Worm (Caenorhabditis elegans): Measurements from ENCODE around the gene col-77.

The col-77 gene

DNA sequence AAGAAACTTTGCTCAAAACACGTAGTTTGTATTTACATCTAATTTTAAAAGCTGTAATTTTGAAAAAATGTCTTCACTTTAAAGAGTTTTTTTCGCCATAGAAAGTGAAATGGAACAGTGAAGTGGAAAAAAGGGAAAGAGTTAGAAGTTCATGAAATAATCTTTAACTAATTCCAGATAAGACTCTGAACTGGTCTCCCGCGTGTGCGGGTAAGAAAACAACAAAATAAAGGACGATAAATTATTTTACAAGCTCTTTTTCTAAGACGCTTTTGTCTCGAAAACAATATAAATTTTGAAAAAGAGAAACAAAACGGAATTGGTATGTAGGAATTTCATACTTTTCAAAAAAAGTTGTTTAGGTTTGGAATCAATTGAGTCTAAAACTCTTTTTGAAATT, 42.5 kb downstream of the col-77 start:
- TF ChIP-seq unc-62 (GFP tag; optimal IDR thresholded peaks at IDR 0.05 in 1 of 2) (peak in 1 of 2 experiments; percentile 77), unc-62 (tag; optimal IDR thresholded peaks at IDR 0.05) (no peak), nhr-41 (GFP tag; IDR thresholded peaks at IDR 0.05) (no peak), zfp-2 (tag; optimal IDR thresholded peaks at IDR 0.05) (no peak)

DNA sequence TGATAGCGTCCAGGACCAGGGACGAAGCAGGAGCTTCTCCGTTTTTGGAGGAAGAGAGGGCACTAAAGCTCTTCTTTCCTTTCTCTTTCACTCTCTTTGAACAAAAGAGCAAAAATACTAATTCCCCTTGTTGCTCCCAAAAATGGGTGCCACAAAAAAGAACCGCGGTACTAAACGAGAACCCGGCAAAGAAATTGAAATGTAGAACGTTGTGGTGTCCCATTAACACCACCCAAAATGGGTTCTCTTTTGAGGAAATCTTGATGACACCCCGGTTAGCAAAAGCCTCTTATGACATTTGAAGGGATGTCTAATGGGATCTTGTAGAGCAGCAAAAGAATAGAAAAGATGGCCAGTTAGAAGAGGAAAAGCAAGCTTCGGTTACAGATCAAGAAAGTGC, 44.4 kb downstream of the col-77 start:
- no peak for TF ChIP-seq pqm-1 (tag; optimal IDR thresholded peaks at IDR 0.05)
- peak in 1 of 2 experiments; percentile 30 for TF ChIP-seq unc-62 (GFP tag; optimal IDR thresholded peaks at IDR 0.05 in 1 of 2)
- no peak for TF ChIP-seq unc-62 (tag; optimal IDR thresholded peaks at IDR 0.05)
- TF ChIP-seq zip-2 (tag; optimal IDR thresholded peaks at IDR 0.05) = no peak
- no peak for TF ChIP-seq ctbp-1 (GFP tag; IDR thresholded peaks at IDR 0.05)
- TF ChIP-seq aha-1 (tag) = peak; percentile 91

DNA sequence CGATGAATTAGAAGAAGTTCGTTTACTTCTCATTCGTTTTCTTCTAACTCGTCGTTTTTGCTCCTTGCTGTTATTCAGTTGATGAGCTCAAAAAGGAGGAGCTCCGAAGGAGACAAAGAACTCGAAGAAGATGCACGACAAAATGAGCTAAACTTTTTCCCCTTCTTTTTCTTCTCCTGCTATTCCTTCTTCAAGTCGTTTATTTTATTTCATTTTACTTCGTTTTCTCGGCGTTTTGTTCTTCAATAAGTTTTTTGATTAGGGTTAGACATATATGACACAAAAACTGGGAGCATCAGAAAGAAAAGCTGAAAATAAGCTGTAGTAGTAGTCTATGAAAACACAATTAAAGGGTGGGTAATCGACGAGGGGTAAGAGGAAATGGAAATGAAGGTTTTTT, 47.2 kb downstream of the col-77 start:
- TF ChIP-seq unc-62 (GFP tag; optimal IDR thresholded peaks at IDR 0.05 in 1 of 2) (no peak), unc-62 (tag; optimal IDR thresholded peaks at IDR 0.05) (no peak), fkh-10 (GFP tag; optimal IDR thresholded peaks at IDR 0.05) (peak; percentile 67)

DNA sequence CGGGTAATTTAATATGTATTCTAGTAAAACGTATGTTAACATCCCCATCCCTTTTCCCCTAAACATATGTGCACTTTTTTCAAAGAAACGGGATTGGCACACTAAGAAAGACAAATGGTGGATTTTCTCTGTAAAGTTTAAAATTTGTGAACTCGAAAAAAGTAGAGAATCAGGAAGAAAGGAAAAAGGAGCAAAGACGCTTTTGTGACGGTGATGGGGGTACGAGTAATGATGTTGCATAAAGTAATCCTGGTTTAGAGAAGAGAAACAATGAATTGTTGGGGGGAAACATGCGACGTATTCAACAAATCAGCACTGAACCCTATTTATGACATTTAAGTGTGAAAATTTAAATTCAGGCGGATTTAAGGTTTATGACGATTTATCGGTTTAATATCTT, 47.7 kb downstream of the col-77 start:
- peak in 1 of 2 experiments; percentile 67 for TF ChIP-seq unc-62 (GFP tag; optimal IDR thresholded peaks at IDR 0.05 in 1 of 2)
- TF ChIP-seq unc-62 (tag; optimal IDR thresholded peaks at IDR 0.05) = no peak
- TF ChIP-seq mep-1 (tag; optimal IDR thresholded peaks at IDR 0.05) = no peak
- no peak for TF ChIP-seq lin-13 (GFP tag; optimal IDR thresholded peaks at IDR 0.05)
- no peak for TF ChIP-seq F37D6.2 (tag; optimal IDR thresholded peaks at IDR 0.05)

DNA sequence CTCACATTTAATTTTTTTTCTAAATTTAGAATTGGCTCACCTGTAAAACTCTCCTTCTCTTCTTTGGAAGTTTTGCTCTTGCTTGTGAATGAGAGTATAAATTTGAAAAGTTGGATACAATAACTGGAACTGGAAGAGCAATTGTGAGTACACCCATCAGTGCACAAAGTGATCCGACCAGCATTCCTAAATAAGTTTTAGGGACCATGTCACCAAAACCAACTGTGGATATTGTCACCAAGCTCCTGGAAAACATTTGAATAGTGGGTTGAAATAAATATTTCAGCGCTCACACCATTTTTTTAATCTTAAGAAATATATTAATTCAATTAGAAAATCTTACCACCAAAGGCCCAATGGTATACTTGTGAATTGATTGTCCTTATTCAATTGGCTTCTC, 50.9 kb downstream of the col-77 start:
- TF ChIP-seq attf-4 (tag; optimal IDR thresholded peaks at IDR 0.05) (no peak), nhr-6 (tag; optimal IDR thresholded peaks at IDR 0.05) (no peak), dve-1 (tag; optimal IDR thresholded peaks at IDR 0.05; ENCODE audit: insufficient read depth) (no peak), aha-1 (tag) (peak; percentile 97), unc-62 (GFP tag; optimal IDR thresholded peaks at IDR 0.05 in 1 of 2) (peak in 1 of 2 experiments; percentile 79), unc-62 (tag; optimal IDR thresholded peaks at IDR 0.05) (no peak), rbr-2 (tag; optimal IDR thresholded peaks at IDR 0.05) (no peak), saeg-2 (GFP tag; IDR thresholded peaks at IDR 0.05) (no peak), madf-9 (GFP tag; conservative IDR thresholded peaks at IDR 0.05) (no peak)

Data from whole organism, L4 larva.